Worm (Caenorhabditis elegans) whole organism, L1 larva: ENCODE results near the gene clec-82.
A peak's percentile ranks its signal among the peaks of the same experiment; 100 is the strongest.

Source experiments
- alr-1 ChIP-seq: fragments of 200-800 bp; sonication (Bioruptor generic); optimal IDR thresholded peaks from 2 replicates; lab custom pipeline; 2018; ENCODE audit warnings: borderline replicate concordance, mild to moderate bottlenecking, missing genetic modification characterization, missing compliant biosample characterization
- blmp-1 ChIP-seq: fragments of 150-350 bp; optimal IDR thresholded peaks from 2 replicates; lab custom pipeline; 2014; ENCODE audit warnings: missing biosample characterization, missing genetic modification characterization
- elt-2 ChIP-seq: sonication (generic microtip); optimal IDR thresholded peaks from 2 replicates; lab custom pipeline; 2016; ENCODE audit warnings: missing genetic modification characterization, mild to moderate bottlenecking, inconsistent platforms, missing compliant biosample characterization, missing genetic modification reagents
- fkh-10 ChIP-seq: sonication (generic microtip); optimal IDR thresholded peaks from 2 replicates; lab custom pipeline; 2017; ENCODE audit warnings: missing biosample characterization, missing genetic modification reagents, missing genetic modification characterization
- lin-13 ChIP-seq: fragments of 150-350 bp; optimal IDR thresholded peaks from 2 replicates; lab custom pipeline; 2014; ENCODE audit warnings: missing biosample characterization, missing genetic modification reagents, missing genetic modification characterization
- nhr-12 ChIP-seq: sonication (generic microtip); optimal IDR thresholded peaks from 2 replicates; lab custom pipeline; 2017; ENCODE audit warnings: missing biosample characterization, missing genetic modification characterization
- pag-3 ChIP-seq: sonication (generic microtip); optimal IDR thresholded peaks from 2 replicates; lab custom pipeline; 2017; ENCODE audit warnings: missing genetic modification characterization, mild to moderate bottlenecking, missing compliant biosample characterization, antibody characterized with exemption, borderline replicate concordance; ENCODE audit not compliant: insufficient read depth
- rnt-1 ChIP-seq: sonication (generic microtip); optimal IDR thresholded peaks from 2 replicates; lab custom pipeline; 2016; ENCODE audit warnings: mild to moderate bottlenecking, missing genetic modification characterization, moderate library complexity, missing compliant biosample characterization
- sox-4 ChIP-seq: sonication (generic microtip); optimal IDR thresholded peaks from 2 replicates; lab custom pipeline; 2016; ENCODE audit warnings: missing genetic modification characterization, missing compliant biosample characterization
- unc-62 ChIP-seq: fragments of 150-350 bp; optimal IDR thresholded peaks from 2 replicates; lab custom pipeline; 2014; ENCODE audit warnings: missing biosample characterization, missing genetic modification reagents, missing genetic modification characterization
- unc-86 ChIP-seq: sonication (generic microtip); optimal IDR thresholded peaks from 2 replicates; lab custom pipeline; 2016; ENCODE audit warnings: missing genetic modification characterization, missing compliant biosample characterization
- zag-1 ChIP-seq: fragments of 150-350 bp; optimal IDR thresholded peaks from 2 replicates; lab custom pipeline; 2014; ENCODE audit warnings: missing biosample characterization, missing genetic modification characterization

- TF ChIP-seq unc-86 (no peak), rnt-1 (no peak), nhr-12 (no peak), unc-62 (GFP tag; lab: Kevin White, UChicago) (no peak), lin-13 (no peak), sox-4 (no peak), pag-3 (tag; lab: Kevin White, UChicago) (no peak), zag-1 (tag; lab: Kevin White, UChicago) (no peak), alr-1 (no peak), blmp-1 (tag; lab: Kevin White, UChicago) (peak; percentile 99), fkh-10 (GFP tag; lab: Kevin White, UChicago) (no peak), elt-2 (no peak)
These were observed 26.3 kb upstream of the clec-82 start, which contains the start of gene Y54G2A.76 for ce11 chrIV:2809208-2809607.
